Worm (Caenorhabditis elegans): ENCODE results near the gene F11A10.6.

F11A10.6 gene

DNA sequence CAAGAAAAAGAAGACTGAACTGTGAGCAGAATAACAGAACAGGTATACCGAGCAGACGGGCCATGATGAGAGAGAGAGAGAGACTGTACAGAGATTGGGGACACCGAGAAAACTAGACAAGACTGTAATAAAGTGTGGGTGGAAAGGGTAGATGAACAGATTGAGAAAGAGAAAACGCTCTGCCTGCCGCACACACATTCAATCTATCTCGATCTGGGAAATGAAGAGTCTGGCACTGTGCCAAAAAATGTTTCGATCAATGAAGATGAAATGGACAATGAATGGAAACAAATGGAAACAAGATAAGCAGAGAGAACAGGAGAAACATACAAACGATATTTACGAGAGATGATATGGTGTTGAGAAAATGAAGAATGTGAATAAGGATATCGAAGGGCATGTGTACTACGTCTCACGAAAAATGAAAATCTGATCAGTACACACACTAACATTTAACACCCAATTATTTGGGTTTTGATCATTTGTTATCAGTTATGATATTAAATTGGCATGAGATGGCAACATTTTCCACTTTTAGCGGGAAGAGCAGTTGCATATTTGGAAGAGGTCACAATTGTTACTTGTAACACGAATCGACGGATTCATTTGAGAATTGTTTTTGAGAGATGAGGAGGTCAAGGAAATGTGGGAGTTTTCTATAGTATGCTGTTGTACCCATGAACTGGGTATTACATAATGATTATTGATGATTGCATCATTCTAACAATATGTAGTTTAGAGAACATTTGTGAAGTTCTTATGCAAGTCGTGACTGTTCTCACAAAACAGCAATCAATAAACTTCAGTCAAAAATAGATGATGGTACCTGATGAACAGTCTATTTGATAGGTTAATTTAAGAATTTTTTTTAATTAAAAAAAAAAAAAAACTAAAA lies 44.4 kb downstream of the F11A10.6 start:
- TF ChIP-seq egl-27 (tag; optimal IDR thresholded peaks at IDR 0.05) (no peak), nhr-11 (tag; optimal IDR thresholded peaks at IDR 0.05) (no peak), nfya-1 (tag; optimal IDR thresholded peaks at IDR 0.05; ENCODE audit: insufficient read depth) (no peak), jun-1 (tag; optimal IDR thresholded peaks at IDR 0.05) (no peak), zag-1 (tag; optimal IDR thresholded peaks at IDR 0.05) (no peak), nhr-23 (tag; optimal IDR thresholded peaks at IDR 0.05) (peak; percentile 60), tbx-2 (tag; optimal IDR thresholded peaks at IDR 0.05) (no peak), ceh-82 (tag; optimal IDR thresholded peaks at IDR 0.05) (no peak), mdl-1 (tag; optimal IDR thresholded peaks at IDR 0.05) (no peak), lsy-12 (tag; optimal IDR thresholded peaks at IDR 0.05) (no peak), elt-3 (tag; optimal IDR thresholded peaks at IDR 0.05) (no peak), nhr-43 (tag; optimal IDR thresholded peaks at IDR 0.05; ENCODE audit: poor library complexity, severe bottlenecking) (peak; percentile 62), nhr-12 (tag; optimal IDR thresholded peaks at IDR 0.05) (no peak), elt-1 (tag; optimal IDR thresholded peaks at IDR 0.05) (peak; percentile 8), unc-62 (GFP tag; optimal IDR thresholded peaks at IDR 0.05) (no peak), pqm-1 (tag; optimal IDR thresholded peaks at IDR 0.05) (peak; percentile 16), fos-1 (tag; optimal IDR thresholded peaks at IDR 0.05) (no peak), elt-2 (tag; optimal IDR thresholded peaks at IDR 0.05) (peak; percentile 19)

DNA sequence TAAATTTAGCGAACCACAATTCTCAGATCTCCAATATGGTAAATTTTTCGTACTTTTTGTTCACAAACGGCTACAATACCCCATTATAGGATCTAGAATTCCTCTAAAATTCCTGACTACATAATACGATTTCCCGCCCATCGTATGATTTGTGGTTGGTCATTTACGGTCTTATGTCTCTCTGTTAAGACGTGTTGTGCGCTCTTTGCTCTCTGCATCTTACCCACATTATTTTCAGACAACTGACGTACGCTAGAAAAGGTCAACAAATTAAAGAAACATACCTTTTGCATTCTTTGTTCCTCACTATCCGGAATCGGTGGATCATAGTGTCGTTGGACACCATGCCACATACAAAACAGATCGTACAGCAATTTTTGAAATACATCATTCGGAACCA lies 46.4 kb downstream of the F11A10.6 start:
- TF ChIP-seq ztf-4 (tag; optimal IDR thresholded peaks at IDR 0.05) (no peak), elt-2 (tag; optimal IDR thresholded peaks at IDR 0.05) (peak; percentile 39), pqm-1 (tag; optimal IDR thresholded peaks at IDR 0.05) (peak; percentile 4), nhr-23 (tag; optimal IDR thresholded peaks at IDR 0.05) (no peak)

DNA sequence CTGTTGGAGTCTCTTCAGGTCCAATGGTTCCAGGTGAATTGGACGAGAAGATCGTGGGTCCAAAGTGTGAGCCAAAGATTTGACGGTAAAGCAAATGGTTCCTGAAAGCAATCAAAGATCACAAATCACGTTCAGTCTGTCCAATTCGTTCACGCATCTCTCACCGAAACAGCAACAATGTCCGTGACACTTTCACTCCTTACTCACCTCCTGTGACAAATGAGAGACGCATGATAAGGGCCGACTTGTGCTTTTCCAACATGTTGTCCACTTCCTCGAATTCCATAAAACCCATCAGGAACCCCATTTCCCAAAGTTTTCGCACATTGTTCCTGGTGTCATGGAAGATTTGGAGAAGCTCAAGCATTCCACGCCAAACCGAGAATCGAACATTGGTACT lies 49.0 kb downstream of the F11A10.6 start:
- TF ChIP-seq jun-1 (tag; optimal IDR thresholded peaks at IDR 0.05), result no peak
- no peak for TF ChIP-seq nhr-67 (tag; optimal IDR thresholded peaks at IDR 0.05)
- no peak for TF ChIP-seq nhr-28 (tag; optimal IDR thresholded peaks at IDR 0.05)
- TF ChIP-seq skn-1 (tag; optimal IDR thresholded peaks at IDR 0.05), result no peak
- no peak for TF ChIP-seq unc-62 (GFP tag; optimal IDR thresholded peaks at IDR 0.05)
- TF ChIP-seq elt-3 (tag; optimal IDR thresholded peaks at IDR 0.05), result no peak
- no peak for TF ChIP-seq aly-2 (tag; optimal IDR thresholded peaks at IDR 0.05)
- TF ChIP-seq ceh-82 (tag; optimal IDR thresholded peaks at IDR 0.05), result no peak
- no peak for TF ChIP-seq sea-2 (GFP tag; optimal IDR thresholded peaks at IDR 0.05)
- TF ChIP-seq mdl-1 (tag; optimal IDR thresholded peaks at IDR 0.05), result no peak
- TF ChIP-seq nfya-1 (tag; optimal IDR thresholded peaks at IDR 0.05; ENCODE audit: insufficient read depth), result no peak
- no peak for TF ChIP-seq snpc-4 (tag; optimal IDR thresholded peaks at IDR 0.05)
- TF ChIP-seq ama-1 (optimal IDR thresholded peaks at IDR 0.05), result no peak
- TF ChIP-seq elt-2 (tag; optimal IDR thresholded peaks at IDR 0.05), result no peak
- no peak for TF ChIP-seq lsy-12 (tag; optimal IDR thresholded peaks at IDR 0.05)
- no peak for TF ChIP-seq nhr-76 (tag; optimal IDR thresholded peaks at IDR 0.05)

Data from whole organism, L3 larva.